Worm (Caenorhabditis elegans) whole organism, early embryonic: ENCODE results near the gene rfp-1.

Experiments used
- B0310.2 ChIP-seq: sonication (generic microtip); optimal IDR thresholded peaks from 2 replicates; lab custom pipeline; 2016; ENCODE audit warnings: mild to moderate bottlenecking, missing genetic modification characterization, missing compliant biosample characterization
- aly-1 ChIP-seq: sonication (generic microtip); optimal IDR thresholded peaks from 2 replicates; lab custom pipeline; 2016; ENCODE audit warnings: missing genetic modification characterization, missing compliant biosample characterization
- ama-1 ChIP-seq: fragments of 150-350 bp; optimal IDR thresholded peaks from 2 replicates; lab custom pipeline; 2014
- ceh-36 ChIP-seq: sonication (generic microtip); optimal IDR thresholded peaks from 2 replicates; lab custom pipeline; 2016; ENCODE audit warnings: missing genetic modification characterization, inconsistent platforms, missing compliant biosample characterization
- ets-7 ChIP-seq: sonication (generic microtip); optimal IDR thresholded peaks from 2 replicates; lab custom pipeline; 2016; ENCODE audit warnings: missing genotype, missing genetic modification characterization, missing compliant biosample characterization
- flt-1 ChIP-seq: fragments of 200-800 bp; sonication (Bioruptor generic); IDR thresholded peaks from 2 replicates; pipeline ENCODE4 v1.3.6; 2022; ENCODE audit warnings: missing genetic modification characterization, missing compliant biosample characterization
- hmbx-1 ChIP-seq: sonication (generic microtip); optimal IDR thresholded peaks from 2 replicates; lab custom pipeline; 2016; ENCODE audit warnings: mild to moderate bottlenecking, missing genetic modification characterization, missing compliant biosample characterization
- sea-1 ChIP-seq: fragments of 200-800 bp; sonication (Bioruptor generic); conservative IDR thresholded peaks from 2 replicates; pipeline ENCODE4 v1.3.6; 2022; ENCODE audit warnings: missing genetic modification characterization, missing compliant biosample characterization
- tbx-11 ChIP-seq: fragments of 200-800 bp; sonication (Bioruptor generic); IDR thresholded peaks from 2 replicates; pipeline ENCODE4 v1.3.6; 2022; ENCODE audit warnings: missing genetic modification characterization, missing compliant biosample characterization
- tbx-37 ChIP-seq: fragments of 200-800 bp; sonication (Bioruptor generic); conservative IDR thresholded peaks from 2 replicates; pipeline ENCODE4 v1.3.6; 2022; ENCODE audit warnings: missing genetic modification reagents, missing genetic modification characterization, missing compliant biosample characterization
- tra-4 ChIP-seq: sonication (generic microtip); optimal IDR thresholded peaks from 2 replicates; lab custom pipeline; 2017; ENCODE audit warnings: missing genetic modification characterization, missing compliant biosample characterization

DNA sequence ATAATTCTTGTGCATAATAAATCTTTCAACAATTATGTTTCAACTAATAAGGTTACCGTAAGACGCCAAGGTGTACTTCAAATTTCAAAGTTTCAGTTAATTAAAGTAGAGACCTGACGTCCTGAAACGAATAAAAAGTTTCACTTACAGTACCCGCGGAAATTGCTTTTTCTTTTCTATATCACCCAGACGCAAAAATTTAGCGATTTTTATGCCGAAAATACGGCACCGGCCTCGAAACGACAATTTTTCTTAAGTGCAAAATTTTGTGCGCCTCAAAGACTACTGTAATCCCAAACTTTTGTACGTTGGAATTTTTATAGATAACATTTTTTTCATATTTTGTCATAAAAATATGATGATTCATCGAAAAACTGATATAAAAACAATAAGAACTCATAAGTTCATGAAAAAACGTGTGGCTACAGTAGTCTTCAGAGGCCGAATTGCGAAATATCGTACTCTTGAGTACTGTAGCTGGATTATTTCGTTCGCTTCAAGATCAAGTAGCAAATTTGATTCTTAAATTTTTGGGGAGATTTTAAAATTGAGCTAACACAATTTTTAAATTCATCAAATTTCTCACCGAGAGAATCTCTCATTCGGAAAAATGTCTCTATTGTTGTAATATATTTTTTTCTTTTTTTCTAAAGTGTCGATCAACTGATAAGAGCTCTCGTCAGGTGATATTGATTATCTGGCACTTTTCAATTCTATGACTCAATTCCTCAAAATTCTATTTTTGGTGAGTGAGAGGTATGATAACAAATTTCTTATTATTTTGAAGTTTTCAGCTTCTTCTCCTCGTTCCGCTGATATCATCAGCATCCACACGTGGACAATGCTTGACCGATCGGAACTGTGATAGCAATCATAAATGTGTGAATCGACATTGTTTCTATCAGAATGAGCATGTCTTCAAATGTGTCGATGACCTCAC, 32.6 kb upstream of the rfp-1 start, which contains the start of gene ZC262.13:
- TF ChIP-seq tra-4 (tag; lab: Kevin White, UChicago) = no peak
- TF ChIP-seq ceh-36 (tag; lab: Kevin White, UChicago) = no peak
- no peak for TF ChIP-seq hmbx-1 (tag; lab: Kevin White, UChicago)
- TF ChIP-seq aly-1 (tag; lab: Kevin White, UChicago) = no peak
- TF ChIP-seq ama-1 (lab: Kevin White, UChicago) = no peak
- no peak for TF ChIP-seq sea-1 (GFP tag; lab: Robert Waterston, UW)
- no peak for TF ChIP-seq tbx-11
- no peak for TF ChIP-seq flt-1 (GFP tag; lab: Robert Waterston, UW)
- TF ChIP-seq B0310.2 = no peak
- no peak for TF ChIP-seq tbx-37
- TF ChIP-seq ets-7 = no peak
